Fruit fly (Drosophila melanogaster): ENCODE data around the gene sturkopf.

sturkopf gene

DNA sequence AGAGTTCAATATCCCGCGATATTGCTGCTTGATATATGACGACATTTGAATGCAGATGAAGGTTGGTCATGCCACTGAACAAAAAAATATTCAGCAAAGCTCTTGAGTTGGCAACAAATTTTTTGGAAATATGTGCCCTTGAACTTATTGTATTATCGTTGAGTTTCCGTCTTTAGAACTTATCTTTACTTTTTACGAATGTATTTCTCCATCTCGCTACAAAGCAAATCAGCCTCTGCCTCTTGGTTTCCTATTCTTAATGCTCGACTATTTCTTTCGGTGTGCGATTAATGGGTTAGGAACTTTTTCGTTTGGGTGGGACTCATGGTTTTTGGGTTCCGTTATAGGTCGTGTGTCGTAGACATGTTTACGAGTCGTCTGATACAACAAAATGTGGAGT, 10.0 kb upstream of the sturkopf start (continued):
- no peak for TF ChIP-seq prd (optimal IDR thresholded peaks at IDR 0.05)
- TF ChIP-seq prd (GFP tag; IDR thresholded peaks at IDR 0.05), result peak; percentile 63; the same call in 2 of the 3 replicates
- no peak for TF ChIP-seq CG10565 (GFP tag; optimal IDR thresholded peaks at IDR 0.05)
- peak; percentile 64 for TF ChIP-seq Camta (GFP tag; optimal IDR thresholded peaks at IDR 0.05)
- no peak for TF ChIP-seq luna (GFP tag; optimal IDR thresholded peaks at IDR 0.05)
- TF ChIP-seq CG13624 (GFP tag; optimal IDR thresholded peaks at IDR 0.05), result peak; percentile 11
- 0 out of 3 replicates have a peak, but pooled peaks have one; percentile 50 for TF ChIP-seq CG11456 (GFP tag; IDR thresholded peaks at IDR 0.05)
- TF ChIP-seq E2f1 (GFP tag; IDR thresholded peaks at IDR 0.05), result peak; percentile 44
- peak; percentile 16 for TF ChIP-seq CG13296 (GFP tag; optimal IDR thresholded peaks at IDR 0.05)
- no peak for TF ChIP-seq B-H2 (GFP tag; optimal IDR thresholded peaks at IDR 0.05)
- TF ChIP-seq peb (GFP tag; IDR thresholded peaks at IDR 0.05), result peak; percentile 68
- TF ChIP-seq CG11560 (tag; IDR thresholded peaks at IDR 0.05), result no peak
- peak; percentile 22 for TF ChIP-seq ems (GFP tag; optimal IDR thresholded peaks at IDR 0.05)
- no peak for TF ChIP-seq CG14860 (GFP tag; IDR thresholded peaks at IDR 0.05; ENCODE audit: partially characterized antibody)
- no peak for TF ChIP-seq CG1832 (GFP tag; optimal IDR thresholded peaks at IDR 0.05)
- TF ChIP-seq wek (GFP tag; optimal IDR thresholded peaks at IDR 0.05), result no peak
- TF ChIP-seq CG9817 (tag; optimal IDR thresholded peaks at IDR 0.05), result peak; percentile 18
- TF ChIP-seq Xbp1 (GFP tag; optimal IDR thresholded peaks at IDR 0.05), result peak; percentile 75
- peak; percentile 22; the same call in 1 of the 2 replicates for TF ChIP-seq CG9932 (GFP tag; IDR thresholded peaks at IDR 0.05)
- no peak for TF ChIP-seq sr (GFP tag; IDR thresholded peaks at IDR 0.05)
- TF ChIP-seq CTCF (GFP tag; optimal IDR thresholded peaks at IDR 0.05), result no peak
- TF ChIP-seq seq (GFP tag; IDR thresholded peaks at IDR 0.05), result no peak
- TF ChIP-seq zfh2 (GFP tag; optimal IDR thresholded peaks at IDR 0.05), result no peak
- 0 out of 3 replicates have a peak, but pooled peaks have one; percentile 13 for TF ChIP-seq ase (GFP tag; IDR thresholded peaks at IDR 0.05)
- TF ChIP-seq CG11695 (GFP tag; IDR thresholded peaks at IDR 0.05), result 0 out of 3 replicates have a peak, but pooled peaks have one; percentile 51
- TF ChIP-seq CG31388 (GFP tag; optimal IDR thresholded peaks at IDR 0.05), result peak; percentile 18
- TF ChIP-seq Adf1 (GFP tag; IDR thresholded peaks at IDR 0.05), result no peak
- no peak for TF ChIP-seq CkIIα-i1 (GFP tag; IDR thresholded peaks at IDR 0.05)
- TF ChIP-seq CG7556 (GFP tag; optimal IDR thresholded peaks at IDR 0.05), result peak; percentile 57
- peak; percentile 29 for TF ChIP-seq Myb (GFP tag; optimal IDR thresholded peaks at IDR 0.05)
- peak; percentile 59 for TF ChIP-seq ssp (GFP tag; IDR thresholded peaks at IDR 0.05)
- TF ChIP-seq BEAF-32 (GFP tag; optimal IDR thresholded peaks at IDR 0.05), result no peak
- no peak for TF ChIP-seq tll (GFP tag; optimal IDR thresholded peaks at IDR 0.05)
- TF ChIP-seq ro (GFP tag; IDR thresholded peaks at IDR 0.05), result no peak
- 0 out of 3 replicates have a peak, but pooled peaks have one; percentile 45 for TF ChIP-seq so (GFP tag; IDR thresholded peaks at IDR 0.05)
- peak; percentile 1 for TF ChIP-seq CG31365 (tag; optimal IDR thresholded peaks at IDR 0.05)
- peak; percentile 47 for TF ChIP-seq CG10462 (GFP tag; optimal IDR thresholded peaks at IDR 0.05)
- TF ChIP-seq ato (GFP tag; IDR thresholded peaks at IDR 0.05; ENCODE audit: partially characterized antibody), result no peak
- no peak for TF ChIP-seq gfzf (GFP tag; optimal IDR thresholded peaks at IDR 0.05)
- TF ChIP-seq CG8388 (GFP tag; optimal IDR thresholded peaks at IDR 0.05), result peak; percentile 80
- TF ChIP-seq Bdp1 (GFP tag; optimal IDR thresholded peaks at IDR 0.05), result peak; percentile 12
- no peak for TF ChIP-seq Fer1 (GFP tag; optimal IDR thresholded peaks at IDR 0.05)
- peak; percentile 64 for TF ChIP-seq CG5245 (GFP tag; optimal IDR thresholded peaks at IDR 0.05)
- peak; percentile 51 for TF ChIP-seq fu2 (GFP tag; optimal IDR thresholded peaks at IDR 0.05)
- TF ChIP-seq toy (GFP tag; IDR thresholded peaks at IDR 0.05), result no peak
- no peak for TF ChIP-seq fru (optimal IDR thresholded peaks at IDR 0.05)
- TF ChIP-seq ranshi (GFP tag; IDR thresholded peaks at IDR 0.05), result peak; percentile 59; the same call in 1 of the 2 replicates
- TF ChIP-seq h (optimal IDR thresholded peaks at IDR 0.05), result no peak
- TF ChIP-seq CG9215 (GFP tag; IDR thresholded peaks at IDR 0.05), result no peak
- TF ChIP-seq Nf-YC (tag; optimal IDR thresholded peaks at IDR 0.05), result no peak
- TF ChIP-seq CG6813 (GFP tag; optimal IDR thresholded peaks at IDR 0.05), result peak; percentile 59
- peak; percentile 77 for TF ChIP-seq unpg (GFP tag; optimal IDR thresholded peaks at IDR 0.05)
- no peak for TF ChIP-seq Hmx (GFP tag; optimal IDR thresholded peaks at IDR 0.05)

Data from whole organism, embryonic.